Fruit fly (Drosophila melanogaster) whole organism, embryonic: ENCODE measurements around the gene CG33120.

Experiments used
- Abd-B ChIP-seq: fragments of 200-800 bp; sonication (Bioruptor generic); optimal IDR thresholded peaks from 2 replicates; lab custom pipeline; 2018; ENCODE audit warnings: missing biosample characterization, mild to moderate bottlenecking, missing genetic modification characterization, moderate library complexity
- Ada2b ChIP-seq: fragments of 200-800 bp; sonication (Bioruptor generic); IDR thresholded peaks from 2 replicates; pipeline ENCODE4 v1.3.6; 2022; ENCODE audit warnings: missing biosample characterization, missing genetic modification characterization
- Aef1 ChIP-seq: fragments of 200-800 bp; sonication (Bioruptor generic); IDR thresholded peaks from 3 replicates; pipeline ENCODE4 v1.3.6; 2022; ENCODE audit warnings: missing biosample characterization, missing genetic modification characterization
- Atf3 ChIP-seq: fragments of 200-800 bp; sonication (Bioruptor generic); optimal IDR thresholded peaks from 3 replicates; lab custom pipeline; 2016; ENCODE audit warnings: missing biosample characterization, missing genetic modification characterization
- Blimp-1 ChIP-seq: fragments of 200-800 bp; sonication (Bioruptor generic); optimal IDR thresholded peaks from 3 replicates; lab custom pipeline; 2018; ENCODE audit warnings: missing biosample characterization, missing genetic modification characterization, mild to moderate bottlenecking, moderate library complexity, missing genetic modification reagents
- BtbVII ChIP-seq: fragments of 200-800 bp; sonication (Bioruptor generic); optimal IDR thresholded peaks from 3 replicates; lab custom pipeline; 2017; ENCODE audit warnings: missing biosample characterization, mild to moderate bottlenecking, missing genetic modification characterization
- CG10462 ChIP-seq: fragments of 200-800 bp; sonication (Bioruptor generic); optimal IDR thresholded peaks from 2 replicates; lab custom pipeline; 2016; ENCODE audit warnings: missing biosample characterization, missing genetic modification characterization
- CG11504 ChIP-seq: fragments of 200-800 bp; sonication (Bioruptor generic); optimal IDR thresholded peaks from 3 replicates; lab custom pipeline; 2019; ENCODE audit warnings: missing biosample characterization, mild to moderate bottlenecking, missing genetic modification characterization, moderate library complexity
- CG12071 ChIP-seq: fragments of 200-800 bp; sonication (Bioruptor generic); optimal IDR thresholded peaks from 3 replicates; lab custom pipeline; 2018; ENCODE audit warnings: missing biosample characterization, mild to moderate bottlenecking, missing genetic modification characterization
- CG12744 ChIP-seq: fragments of 200-800 bp; sonication (Bioruptor generic); optimal IDR thresholded peaks from 2 replicates; lab custom pipeline; 2016; ENCODE audit warnings: missing biosample characterization, missing genetic modification characterization
- CG14014 ChIP-seq: fragments of 200-800 bp; sonication (Bioruptor generic); IDR thresholded peaks from 2 replicates; pipeline ENCODE4 v1.3.6; 2022; ENCODE audit warnings: missing biosample characterization, missing genetic modification characterization
- CG14710 ChIP-seq: fragments of 200-800 bp; sonication (Bioruptor generic); optimal IDR thresholded peaks from 3 replicates; lab custom pipeline; 2019; ENCODE audit warnings: missing biosample characterization, mild to moderate bottlenecking, missing genetic modification characterization, moderate library complexity
- CG15269 ChIP-seq: fragments of 200-800 bp; sonication (Bioruptor generic); optimal IDR thresholded peaks from 2 replicates; lab custom pipeline; 2018; ENCODE audit warnings: missing biosample characterization, mild to moderate bottlenecking, missing genetic modification characterization, moderate library complexity
- CG16813 ChIP-seq: fragments of 200-800 bp; sonication (Bioruptor generic); IDR thresholded peaks from 3 replicates; pipeline ENCODE4 v1.3.6; 2022; ENCODE audit warnings: missing biosample characterization, missing genetic modification characterization; ENCODE audit not compliant: partially characterized antibody
- CG16815 ChIP-seq: fragments of 200-800 bp; sonication (Bioruptor generic); optimal IDR thresholded peaks from 3 replicates; lab custom pipeline; 2017; ENCODE audit warnings: missing biosample characterization, mild to moderate bottlenecking, missing genetic modification characterization
- CG1792 ChIP-seq: fragments of 200-800 bp; sonication (Bioruptor generic); optimal IDR thresholded peaks from 2 replicates; lab custom pipeline; 2016; ENCODE audit warnings: missing biosample characterization, missing genetic modification characterization
- CG2712 ChIP-seq: fragments of 200-800 bp; optimal IDR thresholded peaks from 3 replicates; lab custom pipeline; 2019; ENCODE audit warnings: missing biosample characterization, mild to moderate bottlenecking, missing genetic modification characterization, moderate library complexity
- CG30020 ChIP-seq: fragments of 200-800 bp; optimal IDR thresholded peaks from 2 replicates; lab custom pipeline; 2019; ENCODE audit warnings: missing biosample characterization, mild to moderate bottlenecking, missing genetic modification characterization, moderate library complexity
- CG31388 ChIP-seq: fragments of 200-800 bp; sonication (Bioruptor generic); optimal IDR thresholded peaks from 2 replicates; lab custom pipeline; 2016; ENCODE audit warnings: missing biosample characterization, missing genetic modification characterization
- CG32767 ChIP-seq: fragments of 200-800 bp; sonication (Bioruptor generic); IDR thresholded peaks from 2 replicates; pipeline ENCODE4 v1.3.6; 2022; ENCODE audit warnings: missing biosample characterization, missing genetic modification characterization
- CG33213 ChIP-seq: fragments of 200-800 bp; sonication (Bioruptor generic); optimal IDR thresholded peaks from 3 replicates; lab custom pipeline; 2016; ENCODE audit warnings: missing biosample characterization, missing genetic modification characterization
- CG4424 ChIP-seq: fragments of 200-800 bp; sonication (Bioruptor generic); optimal IDR thresholded peaks from 3 replicates; lab custom pipeline; 2016; ENCODE audit warnings: missing biosample characterization, missing genetic modification characterization
- CG4730 ChIP-seq: fragments of 200-800 bp; sonication (Bioruptor generic); IDR thresholded peaks from 2 replicates; pipeline ENCODE4 v1.3.6; 2022; ENCODE audit warnings: missing biosample characterization, missing genetic modification characterization
- CG4854 ChIP-seq: fragments of 200-800 bp; sonication (Bioruptor generic); optimal IDR thresholded peaks from 2 replicates; lab custom pipeline; 2016; ENCODE audit warnings: missing biosample characterization, missing genetic modification characterization, inconsistent platforms
- CG8388 ChIP-seq: fragments of 200-800 bp; sonication (Bioruptor generic); optimal IDR thresholded peaks from 2 replicates; lab custom pipeline; 2019; ENCODE audit warnings: missing biosample characterization, mild to moderate bottlenecking, missing genetic modification characterization, moderate library complexity
- Drgx ChIP-seq: fragments of 200-800 bp; sonication (Bioruptor generic); IDR thresholded peaks from 2 replicates; pipeline ENCODE4 v1.3.6; 2022; ENCODE audit warnings: missing biosample characterization, missing genetic modification characterization
- Eip74EF ChIP-seq, 2 experiments: fragments of 200-800 bp in 1 of 2; fragments of >200 bp in 1 of 2; sonication (Bioruptor generic) in 1 of 2; optimal IDR thresholded peaks; 2 replicates each; lab custom pipeline; 2017 to 2019; ENCODE audit warnings: missing biosample characterization in 2 of 2, missing genetic modification characterization in 2 of 2, mild to moderate bottlenecking in 1 of 2, moderate library complexity in 1 of 2
- Ets97D ChIP-seq: fragments of 200-800 bp; sonication (Bioruptor generic); optimal IDR thresholded peaks from 3 replicates; lab custom pipeline; 2016; ENCODE audit warnings: missing biosample characterization, missing genetic modification characterization
- HLH3B ChIP-seq: fragments of 200-800 bp; sonication (Bioruptor generic); IDR thresholded peaks from 2 replicates; pipeline ENCODE4 v1.3.6; 2022; ENCODE audit warnings: missing biosample characterization, missing genetic modification characterization
- HLHmδ ChIP-seq: fragments of 200-800 bp; sonication (Bioruptor generic); optimal IDR thresholded peaks from 2 replicates; lab custom pipeline; 2018; ENCODE audit warnings: missing biosample characterization, mild to moderate bottlenecking, missing genetic modification characterization, moderate library complexity
- HmgZ ChIP-seq: fragments of 200-800 bp; sonication (Bioruptor generic); optimal IDR thresholded peaks from 2 replicates; lab custom pipeline; 2018; ENCODE audit warnings: missing biosample characterization, mild to moderate bottlenecking, missing genetic modification characterization
- Kr ChIP-seq: fragments of 200-800 bp; sonication (Bioruptor generic); optimal IDR thresholded peaks from 2 replicates; lab custom pipeline; 2017; ENCODE audit warnings: missing biosample characterization, mild to moderate bottlenecking, missing genetic modification characterization
- Lhr ChIP-seq: fragments of 200-800 bp; sonication (Bioruptor generic); optimal IDR thresholded peaks from 3 replicates; lab custom pipeline; 2017; ENCODE audit warnings: mild to moderate bottlenecking, missing biosample characterization, missing genetic modification reagents, missing genetic modification characterization
- Meics ChIP-seq: fragments of 200-800 bp; sonication (Bioruptor generic); optimal IDR thresholded peaks from 2 replicates; lab custom pipeline; 2017; ENCODE audit warnings: missing biosample characterization, mild to moderate bottlenecking, missing genetic modification characterization
- Neu2 ChIP-seq: fragments of 200-800 bp; sonication (Bioruptor generic); optimal IDR thresholded peaks from 3 replicates; lab custom pipeline; 2016; ENCODE audit warnings: missing biosample characterization, missing genetic modification characterization, borderline replicate concordance
- Nf-YA ChIP-seq: fragments of 200-800 bp; sonication (Bioruptor generic); IDR thresholded peaks from 2 replicates; pipeline ENCODE4 v1.3.6; 2022; ENCODE audit warnings: missing biosample characterization, missing genetic modification characterization
- Rfx ChIP-seq: fragments of 200-800 bp; sonication (Bioruptor generic); IDR thresholded peaks from 2 replicates; pipeline ENCODE4 v1.3.6; 2022; ENCODE audit warnings: missing biosample characterization, missing genetic modification characterization
- Xrp1 ChIP-seq: fragments of 200-800 bp; sonication (Bioruptor generic); IDR thresholded peaks from 2 replicates; pipeline ENCODE4 v1.3.6; 2022; ENCODE audit warnings: missing biosample characterization, missing genetic modification characterization
- abd-A ChIP-seq: fragments of 200-800 bp; sonication (Bioruptor generic); optimal IDR thresholded peaks from 3 replicates; lab custom pipeline; 2019; ENCODE audit warnings: missing biosample characterization, mild to moderate bottlenecking, missing genetic modification characterization, moderate library complexity
- cwo ChIP-seq: fragments of 200-800 bp; sonication (Bioruptor generic); optimal IDR thresholded peaks from 3 replicates; lab custom pipeline; 2017; ENCODE audit warnings: missing biosample characterization, missing genetic modification characterization, mild to moderate bottlenecking, moderate library complexity, missing genetic modification reagents
- dati ChIP-seq: fragments of 200-800 bp; sonication (Bioruptor generic); IDR thresholded peaks from 2 replicates; pipeline ENCODE4 v1.3.6; 2022; ENCODE audit warnings: missing biosample characterization, missing genetic modification characterization
- gcm2 ChIP-seq: fragments of 200-800 bp; sonication (Bioruptor generic); optimal IDR thresholded peaks from 2 replicates; lab custom pipeline; 2016; ENCODE audit warnings: missing biosample characterization, missing genetic modification characterization
- jumu ChIP-seq: fragments of 200-800 bp; sonication (Bioruptor generic); optimal IDR thresholded peaks from 3 replicates; lab custom pipeline; 2016; ENCODE audit warnings: missing biosample characterization, missing genetic modification characterization
- kay ChIP-seq: fragments of 200-800 bp; sonication (Bioruptor generic); optimal IDR thresholded peaks from 2 replicates; lab custom pipeline; 2016; ENCODE audit warnings: missing biosample characterization, missing genetic modification characterization
- klu ChIP-seq: fragments of 200-800 bp; sonication (Bioruptor generic); IDR thresholded peaks from 2 replicates; pipeline ENCODE4 v1.3.6; 2022; ENCODE audit warnings: missing biosample characterization, missing genetic modification characterization
- repo ChIP-seq: fragments of 200-800 bp; sonication (Bioruptor generic); optimal IDR thresholded peaks from 2 replicates; lab custom pipeline; 2016; ENCODE audit warnings: missing biosample characterization, missing genetic modification characterization
- rib ChIP-seq: fragments of 200-800 bp; sonication (Bioruptor generic); IDR thresholded peaks from 2 replicates; pipeline ENCODE4 v1.3.6; 2022; ENCODE audit warnings: missing biosample characterization, missing genetic modification characterization
- ssp ChIP-seq: fragments of 200-800 bp; sonication (Bioruptor generic); IDR thresholded peaks from 2 replicates; pipeline ENCODE4 v1.3.6; 2022; ENCODE audit warnings: missing biosample characterization, missing genetic modification characterization
- toy ChIP-seq: fragments of 200-800 bp; sonication (Bioruptor generic); IDR thresholded peaks from 2 replicates; pipeline ENCODE4 v1.3.6; 2022; ENCODE audit warnings: missing biosample characterization, missing genetic modification characterization
- vvl ChIP-seq: fragments of 200-800 bp; sonication (Bioruptor generic); IDR thresholded peaks from 2 replicates; pipeline ENCODE4 v1.3.6; 2022; ENCODE audit warnings: missing biosample characterization, missing genetic modification characterization

The CG33120 gene

DNA sequence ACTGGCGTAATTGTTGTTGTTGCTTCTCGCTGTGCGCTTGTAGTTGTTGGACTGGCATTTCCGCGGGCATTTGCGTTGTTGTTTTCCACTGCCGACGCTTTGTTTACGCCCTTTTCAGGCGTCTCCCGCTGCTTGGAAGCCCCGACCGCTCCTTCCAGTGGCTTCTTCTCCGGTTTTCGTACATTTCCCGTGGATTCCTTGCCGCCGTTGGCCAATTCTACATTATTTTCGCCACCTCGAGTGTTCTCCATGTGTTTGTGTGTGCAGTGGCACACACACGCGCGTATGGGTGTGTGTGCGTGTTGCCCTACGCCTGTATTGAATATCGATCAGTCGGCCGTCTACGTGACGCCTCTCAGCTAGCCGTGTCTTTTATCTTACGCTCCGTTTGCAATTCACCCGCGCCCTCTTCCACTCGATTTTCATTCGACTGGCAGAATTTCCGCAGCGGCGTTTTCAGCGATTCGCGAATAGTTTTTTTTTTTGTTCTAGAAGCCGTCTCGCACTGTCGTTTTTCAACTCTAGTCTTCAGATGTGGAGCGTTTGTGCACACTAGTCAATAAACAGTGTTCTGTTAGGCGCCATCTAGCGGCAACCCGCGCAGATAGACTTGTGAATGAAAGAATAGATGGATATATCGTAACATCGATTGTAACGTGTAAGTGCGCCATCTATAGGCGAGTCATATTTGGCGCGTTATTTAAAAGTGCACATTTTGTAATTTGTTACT, 5.1 kb downstream of the CG33120 start, which contains the start of gene CG10600 (continued):
- TF ChIP-seq Ada2b (peak; percentile 44), CG15269 (tag; lab: Kevin White, UChicago) (no peak), CG10462 (GFP tag; lab: Kevin White, UChicago) (peak; percentile 40), CG30020 (tag; lab: Kevin White, UChicago) (peak; percentile 26), CG2712 (tag; lab: Kevin White, UChicago) (peak; percentile 94), BtbVII (peak; percentile 79), Lhr (GFP tag; lab: Kevin White, UChicago) (peak; percentile 98), CG33213 (GFP tag; lab: Kevin White, UChicago) (peak; percentile 98), CG11504 (tag; lab: Kevin White, UChicago) (no peak), Aef1 (peak; percentile 53), HLHmδ (peak; percentile 66), dati (peak; percentile 46; the same call in 1 of the 2 replicates), Rfx (GFP tag; lab: Robert Waterston, UW) (peak; percentile 90), Eip74EF (GFP tag; optimal IDR thresholded peaks at IDR 0.05; lab: Kevin White, UChicago) (no peak), Ets97D (GFP tag; lab: Kevin White, UChicago) (peak; percentile 94), rib (GFP tag; lab: Robert Waterston, UW) (peak; percentile 96), abd-A (tag; lab: Kevin White, UChicago) (no peak), toy (GFP tag; lab: Robert Waterston, UW) (peak; percentile 25; the same call in 1 of the 2 replicates), repo (peak; percentile 85), Atf3 (GFP tag; lab: Kevin White, UChicago) (peak; percentile 84), ssp (peak; percentile 66), CG8388 (GFP tag; lab: Kevin White, UChicago) (no peak), kay (peak; percentile 64), cwo (GFP tag; lab: Kevin White, UChicago) (peak; percentile 65), CG4854 (GFP tag; lab: Kevin White, UChicago) (peak; percentile 87), klu (GFP tag; lab: Robert Waterston, UW) (peak; percentile 64), Neu2 (GFP tag; lab: Kevin White, UChicago) (no peak), HLH3B (peak; percentile 59), CG1792 (GFP tag; lab: Kevin White, UChicago) (peak; percentile 81), vvl (GFP tag; lab: Robert Waterston, UW) (peak; percentile 83), Blimp-1 (GFP tag; lab: Kevin White, UChicago) (no peak), CG16813 (GFP tag; lab: Robert Waterston, UW) (peak; percentile 85), CG12744 (GFP tag; lab: Kevin White, UChicago) (peak; percentile 89), Meics (GFP tag; lab: Kevin White, UChicago) (peak; percentile 76), Drgx (GFP tag; lab: Robert Waterston, UW) (no peak), CG14014 (peak; percentile 55), CG12071 (GFP tag; lab: Kevin White, UChicago) (peak; percentile 48), Nf-YA (GFP tag; lab: Robert Waterston, UW) (no peak), CG32767 (GFP tag; lab: Robert Waterston, UW) (no peak; the same call in 1 of the 2 replicates), CG4424 (GFP tag; lab: Kevin White, UChicago) (peak; percentile 79), CG16815 (GFP tag; lab: Kevin White, UChicago) (peak; percentile 55), CG31388 (GFP tag; lab: Kevin White, UChicago) (peak; percentile 36), Kr (no peak), HmgZ (tag; lab: Kevin White, UChicago) (peak; percentile 93), Abd-B (GFP tag; lab: Kevin White, UChicago) (peak; percentile 72), Xrp1 (GFP tag; lab: Robert Waterston, UW) (peak; percentile 67), jumu (GFP tag; lab: Kevin White, UChicago) (peak; percentile 92), CG14710 (tag; lab: Kevin White, UChicago) (peak; percentile 94), gcm2 (GFP tag; lab: Kevin White, UChicago) (peak; percentile 75), CG4730 (peak; percentile 58)
